Worm (Caenorhabditis elegans) whole organism, late embryonic: ENCODE results near the gene lsd-1.

Experiments
- ceh-14 ChIP-seq: sonication (generic microtip); optimal IDR thresholded peaks from 2 replicates; lab custom pipeline; 2016; ENCODE audit warnings: missing genotype, missing genetic modification characterization, missing compliant biosample characterization
- che-1 ChIP-seq: sonication (generic microtip); optimal IDR thresholded peaks from 2 replicates; lab custom pipeline; 2016; ENCODE audit warnings: mild to moderate bottlenecking, missing genetic modification characterization, missing compliant biosample characterization
- fax-1 ChIP-seq: sonication (generic microtip); optimal IDR thresholded peaks from 2 replicates; lab custom pipeline; 2016; ENCODE audit warnings: missing genotype, missing genetic modification characterization, missing compliant biosample characterization
- hlh-15 ChIP-seq: sonication (generic microtip); optimal IDR thresholded peaks from 2 replicates; lab custom pipeline; 2016; ENCODE audit warnings: missing genetic modification characterization, missing compliant biosample characterization
- pqm-1 ChIP-seq: sonication (generic microtip); optimal IDR thresholded peaks from 2 replicates; lab custom pipeline; 2016; ENCODE audit warnings: missing genetic modification characterization, missing compliant biosample characterization

- TF ChIP-seq hlh-15 (tag; lab: Kevin White, UChicago) = no peak
- no peak for TF ChIP-seq ceh-14 (tag; lab: Kevin White, UChicago)
- no peak for TF ChIP-seq fax-1 (tag; lab: Kevin White, UChicago)
- no peak for TF ChIP-seq che-1 (tag; lab: Kevin White, UChicago)
- TF ChIP-seq pqm-1 (tag; lab: Kevin White, UChicago) = no peak
Observed at ce11 chrX:11987900-11988364, 39.3 kb downstream of the lsd-1 start, which contains the start of gene C49F5.6.
